Fruit fly (Drosophila melanogaster) whole organism, embryonic: ENCODE measurements around the gene pan.
"Not testable (repeated sequence)": the region's sequence is repeated elsewhere in the genome, so short reads cannot be mapped to it uniquely, and the experiment has no call there.

Experiments used
- ATbp ChIP-seq: fragments of 200-800 bp; sonication (Bioruptor generic); optimal IDR thresholded peaks from 2 replicates; lab custom pipeline; 2017; ENCODE audit warnings: missing biosample characterization, mild to moderate bottlenecking, missing genetic modification characterization, missing genetic modification reagents
- Adf1 ChIP-seq: fragments of 200-800 bp; sonication (Bioruptor generic); IDR thresholded peaks from 2 replicates; pipeline ENCODE4 v1.3.6; 2022; ENCODE audit warnings: missing biosample characterization, missing genetic modification characterization
- B-H2 ChIP-seq: fragments of 200-800 bp; sonication (Bioruptor generic); optimal IDR thresholded peaks from 2 replicates; lab custom pipeline; 2018; ENCODE audit warnings: missing biosample characterization, mild to moderate bottlenecking, missing genetic modification characterization
- BEAF-32 ChIP-seq: fragments of 200-800 bp; sonication (Bioruptor generic); optimal IDR thresholded peaks from 3 replicates; lab custom pipeline; 2017; ENCODE audit warnings: missing biosample characterization, missing genetic modification characterization, mild to moderate bottlenecking, moderate library complexity, missing genetic modification reagents
- CG1024 ChIP-seq: fragments of 200-800 bp; sonication (Bioruptor generic); IDR thresholded peaks from 2 replicates; pipeline ENCODE4 v1.3.6; 2022; ENCODE audit warnings: missing biosample characterization, missing genetic modification characterization
- CG10267 ChIP-seq: fragments of 200-800 bp; sonication (Bioruptor generic); optimal IDR thresholded peaks from 2 replicates; lab custom pipeline; 2018; ENCODE audit warnings: missing biosample characterization, mild to moderate bottlenecking, missing genetic modification characterization, moderate library complexity
- CG11456 ChIP-seq: fragments of 200-800 bp; sonication (Bioruptor generic); IDR thresholded peaks from 3 replicates; pipeline ENCODE4 v1.3.6; 2022; ENCODE audit warnings: missing biosample characterization, missing genetic modification characterization
- CG11723 ChIP-seq: fragments of 200-800 bp; sonication (Bioruptor generic); optimal IDR thresholded peaks from 2 replicates; lab custom pipeline; 2017; ENCODE audit warnings: missing biosample characterization, mild to moderate bottlenecking, missing genetic modification characterization
- CG12071 ChIP-seq: fragments of 200-800 bp; sonication (Bioruptor generic); optimal IDR thresholded peaks from 3 replicates; lab custom pipeline; 2018; ENCODE audit warnings: missing biosample characterization, mild to moderate bottlenecking, missing genetic modification characterization
- CG13624 ChIP-seq: fragments of 200-800 bp; sonication (Bioruptor generic); optimal IDR thresholded peaks from 2 replicates; lab custom pipeline; 2016; ENCODE audit warnings: missing biosample characterization, missing genetic modification characterization
- CG1647 ChIP-seq: fragments of 200-800 bp; sonication (Bioruptor generic); optimal IDR thresholded peaks from 3 replicates; lab custom pipeline; 2016; ENCODE audit warnings: missing biosample characterization, missing genetic modification characterization
- CG17359 ChIP-seq: fragments of 200-800 bp; sonication (Bioruptor generic); optimal IDR thresholded peaks from 3 replicates; lab custom pipeline; 2018; ENCODE audit warnings: missing biosample characterization, mild to moderate bottlenecking, missing genetic modification characterization, moderate library complexity
- CG1832 ChIP-seq: fragments of 200-800 bp; sonication (Bioruptor generic); optimal IDR thresholded peaks from 2 replicates; lab custom pipeline; 2017; ENCODE audit warnings: missing biosample characterization, mild to moderate bottlenecking, missing genetic modification characterization, inconsistent platforms
- CG2116 ChIP-seq: fragments of 200-800 bp; sonication (Bioruptor generic); optimal IDR thresholded peaks from 3 replicates; lab custom pipeline; 2018; ENCODE audit warnings: missing biosample characterization, mild to moderate bottlenecking, missing genetic modification characterization
- CG2875 ChIP-seq: fragments of 200-800 bp; sonication (Bioruptor generic); optimal IDR thresholded peaks from 2 replicates; lab custom pipeline; 2017; ENCODE audit warnings: missing biosample characterization, mild to moderate bottlenecking, missing genetic modification characterization, missing genetic modification reagents
- CG3065 ChIP-seq: fragments of 200-800 bp; sonication (Bioruptor generic); optimal IDR thresholded peaks from 2 replicates; lab custom pipeline; 2016; ENCODE audit warnings: missing biosample characterization, missing genetic modification characterization
- CG34376 ChIP-seq: fragments of 200-800 bp; sonication (Bioruptor generic); optimal IDR thresholded peaks from 2 replicates; lab custom pipeline; 2018; ENCODE audit warnings: missing biosample characterization, mild to moderate bottlenecking, missing genetic modification characterization
- CG4854 ChIP-seq: fragments of 200-800 bp; sonication (Bioruptor generic); optimal IDR thresholded peaks from 2 replicates; lab custom pipeline; 2016; ENCODE audit warnings: missing biosample characterization, missing genetic modification characterization, inconsistent platforms
- CG6791 ChIP-seq: fragments of 200-800 bp; sonication (Bioruptor generic); IDR thresholded peaks from 3 replicates; pipeline ENCODE4 v1.3.6; 2022; ENCODE audit warnings: missing biosample characterization, missing genetic modification characterization; ENCODE audit not compliant: partially characterized antibody
- CG9797 ChIP-seq: fragments of 200-800 bp; sonication (Bioruptor generic); optimal IDR thresholded peaks from 3 replicates; lab custom pipeline; 2018; ENCODE audit warnings: missing biosample characterization, mild to moderate bottlenecking, missing genetic modification characterization
- D ChIP-seq, 2 experiments: fragments of 200-800 bp in 1 of 2; fragments of >200 bp in 1 of 2; sonication (Bioruptor generic) in 1 of 2; optimal IDR thresholded peaks; 2 replicates in 1 of 2; 3 replicates in 1 of 2; lab custom pipeline; 2017; ENCODE audit warnings: mild to moderate bottlenecking in 1 of 2, missing biosample characterization in 1 of 2, missing genetic modification characterization in 1 of 2, missing genetic modification reagents in 1 of 2
- D19A ChIP-seq: fragments of 200-800 bp; optimal IDR thresholded peaks from 3 replicates; lab custom pipeline; 2019; ENCODE audit warnings: missing biosample characterization, mild to moderate bottlenecking, missing genetic modification characterization, moderate library complexity
- Fer1 ChIP-seq: fragments of 200-800 bp; sonication (Bioruptor generic); optimal IDR thresholded peaks from 2 replicates; lab custom pipeline; 2017; ENCODE audit warnings: missing biosample characterization, mild to moderate bottlenecking, missing genetic modification characterization
- Gsc ChIP-seq: fragments of 200-800 bp; sonication (Bioruptor generic); IDR thresholded peaks from 2 replicates; pipeline ENCODE4 v1.3.6; 2022; ENCODE audit warnings: missing biosample characterization, missing genetic modification characterization
- HLH4C ChIP-seq: fragments of 200-800 bp; sonication (Bioruptor generic); IDR thresholded peaks from 3 replicates; pipeline ENCODE4 v1.3.6; 2022; ENCODE audit warnings: missing biosample characterization, missing genetic modification characterization; ENCODE audit not compliant: partially characterized antibody
- MTF-1 ChIP-seq: fragments of 200-800 bp; sonication (Bioruptor generic); optimal IDR thresholded peaks from 2 replicates; lab custom pipeline; 2018; ENCODE audit warnings: missing biosample characterization, mild to moderate bottlenecking, missing genetic modification characterization, borderline replicate concordance
- Trl ChIP-seq, 3 experiments: fragments of >200 bp in 2 of 3; fragments of 200-800 bp in 1 of 3; sonication (Bioruptor generic) in 1 of 3; optimal IDR thresholded peaks; 2 replicates in 1 of 3; 3 replicates in 2 of 3; lab custom pipeline; 2016 to 2017; ENCODE audit warnings: missing biosample characterization in 1 of 3, missing genetic modification characterization in 1 of 3
- ash1 ChIP-seq: fragments of 200-800 bp; sonication (Bioruptor generic); optimal IDR thresholded peaks from 2 replicates; lab custom pipeline; 2018; ENCODE audit warnings: missing biosample characterization, mild to moderate bottlenecking, missing genetic modification characterization
- bab2 ChIP-seq: fragments of 200-800 bp; sonication (Bioruptor generic); optimal IDR thresholded peaks from 2 replicates; lab custom pipeline; 2016; ENCODE audit warnings: missing biosample characterization, missing genetic modification characterization
- bsh ChIP-seq, 2 experiments: fragments of 200-800 bp; sonication (Bioruptor generic); optimal IDR thresholded peaks; 2 replicates each; lab custom pipeline; 2017 to 2018; ENCODE audit warnings: mild to moderate bottlenecking in 2 of 2, missing biosample characterization in 2 of 2, missing genetic modification characterization in 2 of 2, moderate library complexity in 1 of 2
- btn ChIP-seq: fragments of 200-800 bp; sonication (Bioruptor generic); optimal IDR thresholded peaks from 2 replicates; lab custom pipeline; 2016; ENCODE audit warnings: missing biosample characterization, missing genetic modification characterization
- corto ChIP-seq: fragments of 200-800 bp; sonication (Bioruptor generic); optimal IDR thresholded peaks from 2 replicates; lab custom pipeline; 2016; ENCODE audit warnings: missing biosample characterization, mild to moderate bottlenecking, missing genetic modification characterization, moderate library complexity
- da ChIP-seq: fragments of 200-800 bp; sonication (Bioruptor generic); optimal IDR thresholded peaks from 2 replicates; lab custom pipeline; 2016; ENCODE audit warnings: missing biosample characterization, missing genetic modification characterization
- dm ChIP-seq: fragments of 200-800 bp; sonication (Bioruptor generic); optimal IDR thresholded peaks from 3 replicates; lab custom pipeline; 2016; ENCODE audit warnings: missing biosample characterization, missing genetic modification characterization
- ind ChIP-seq: fragments of 200-800 bp; sonication (Bioruptor generic); optimal IDR thresholded peaks from 3 replicates; lab custom pipeline; 2016; ENCODE audit warnings: missing biosample characterization, missing genetic modification characterization
- kni ChIP-seq: fragments of 200-800 bp; sonication (Bioruptor generic); optimal IDR thresholded peaks from 3 replicates; lab custom pipeline; 2017; ENCODE audit warnings: mild to moderate bottlenecking, missing biosample characterization, missing genetic modification reagents, missing genetic modification characterization
- lab ChIP-seq: fragments of 200-800 bp; sonication (Bioruptor generic); optimal IDR thresholded peaks from 3 replicates; lab custom pipeline; 2017; ENCODE audit warnings: missing biosample characterization, missing genetic modification characterization, mild to moderate bottlenecking, moderate library complexity, missing genetic modification reagents
- rib ChIP-seq: fragments of 200-800 bp; sonication (Bioruptor generic); IDR thresholded peaks from 2 replicates; pipeline ENCODE4 v1.3.6; 2022; ENCODE audit warnings: missing biosample characterization, missing genetic modification characterization
- row ChIP-seq: fragments of 200-800 bp; sonication (Bioruptor generic); IDR thresholded peaks from 3 replicates; pipeline ENCODE4 v1.3.6; 2022; ENCODE audit warnings: missing biosample characterization, missing genetic modification characterization
- run ChIP-seq: fragments of 200-800 bp; sonication (Bioruptor generic); optimal IDR thresholded peaks from 3 replicates; lab custom pipeline; 2018; ENCODE audit warnings: missing biosample characterization, mild to moderate bottlenecking, missing genetic modification characterization
- seq ChIP-seq: fragments of 200-800 bp; sonication (Bioruptor generic); IDR thresholded peaks from 2 replicates; pipeline ENCODE4 v1.3.6; 2022; ENCODE audit warnings: missing biosample characterization, missing genetic modification characterization
- slou ChIP-seq: fragments of 200-800 bp; sonication (Bioruptor generic); optimal IDR thresholded peaks from 3 replicates; lab custom pipeline; 2016; ENCODE audit warnings: missing biosample characterization, missing genetic modification characterization
- stwl ChIP-seq: fragments of 200-800 bp; sonication (Bioruptor generic); optimal IDR thresholded peaks from 3 replicates; lab custom pipeline; 2018; ENCODE audit warnings: missing biosample characterization, mild to moderate bottlenecking, missing genetic modification characterization, moderate library complexity
- trem ChIP-seq: fragments of 200-800 bp; optimal IDR thresholded peaks from 3 replicates; lab custom pipeline; 2019; ENCODE audit warnings: missing biosample characterization, mild to moderate bottlenecking, missing genetic modification characterization, moderate library complexity
- twi ChIP-seq: fragments of 200-800 bp; optimal IDR thresholded peaks from 2 replicates; lab custom pipeline; 2019; ENCODE audit warnings: missing biosample characterization, mild to moderate bottlenecking, missing genetic modification characterization, moderate library complexity

The pan gene

dm6 chr4:68949-69742, at the start of gene pan (continued):
- peak; percentile 35 for TF ChIP-seq corto
- no peak for TF ChIP-seq CG1647 (GFP tag; lab: Kevin White, UChicago)
- peak; percentile 94 for TF ChIP-seq CG34376 (GFP tag; lab: Kevin White, UChicago)
- no peak for TF ChIP-seq B-H2 (GFP tag; lab: Kevin White, UChicago)
- peak; percentile 68 for TF ChIP-seq stwl (tag; lab: Kevin White, UChicago)
- peak; percentile 77 for TF ChIP-seq trem
- TF ChIP-seq CG1832 (GFP tag; lab: Kevin White, UChicago), result no peak
- no peak for TF ChIP-seq lab (GFP tag; lab: Kevin White, UChicago)
- peak; percentile 6 for TF ChIP-seq CG11723 (GFP tag; lab: Kevin White, UChicago)
- peak; percentile 56 for TF ChIP-seq Fer1
- no peak for TF ChIP-seq CG11456
- peak; percentile 44 for TF ChIP-seq CG10267
- TF ChIP-seq Adf1 (GFP tag; lab: Robert Waterston, UW), result peak; percentile 27; the same call in 1 of the 2 replicates
- no peak for TF ChIP-seq slou (GFP tag; lab: Kevin White, UChicago)
- peak; percentile 96; the same call in 2 of the 3 replicates for TF ChIP-seq CG6791 (GFP tag; lab: Robert Waterston, UW)
- no peak for TF ChIP-seq D (optimal IDR thresholded peaks at IDR 0.05; lab: Kevin White, UChicago)
- TF ChIP-seq D (GFP tag; optimal IDR thresholded peaks at IDR 0.05; lab: Kevin White, UChicago), result no peak
- TF ChIP-seq Gsc (GFP tag; lab: Robert Waterston, UW), result no peak
- no peak for TF ChIP-seq da (GFP tag; lab: Kevin White, UChicago)
- peak; percentile 97 for TF ChIP-seq HLH4C
- TF ChIP-seq CG12071 (GFP tag; lab: Kevin White, UChicago), result no peak
- TF ChIP-seq MTF-1 (GFP tag; lab: Kevin White, UChicago), result no peak
- TF ChIP-seq ash1, result peak; percentile 20
- no peak for TF ChIP-seq seq (GFP tag; lab: Robert Waterston, UW)
- no peak for TF ChIP-seq ind (GFP tag; lab: Kevin White, UChicago)
- no peak for TF ChIP-seq CG2875 (GFP tag; lab: Kevin White, UChicago)

DNA sequence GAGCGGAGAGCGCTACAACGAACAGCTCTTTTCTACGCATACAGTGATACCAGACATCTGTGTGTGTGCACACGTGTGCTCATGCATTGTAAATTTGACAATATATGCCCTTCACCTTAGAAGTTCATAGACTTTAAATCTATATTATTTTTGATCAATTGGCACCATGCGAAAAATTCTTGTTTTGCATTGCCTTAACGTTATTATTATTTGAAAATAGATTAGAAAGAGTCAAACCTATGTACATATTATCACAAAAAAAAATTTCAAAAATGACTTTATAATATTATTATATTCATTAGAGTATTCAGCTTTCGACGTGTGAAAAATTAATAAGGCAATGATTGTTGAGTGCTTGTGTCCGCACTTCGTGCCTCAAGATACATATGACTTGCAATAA, 27.5 kb upstream of the pan start:
- TF ChIP-seq D19A (tag; lab: Kevin White, UChicago), result peak; percentile 95
- TF ChIP-seq row (GFP tag; lab: Robert Waterston, UW), result peak; percentile 66
- peak; percentile 25; the same call in 1 of the 3 replicates for TF ChIP-seq CG6791 (GFP tag; lab: Robert Waterston, UW)
- 0 out of 2 replicates have a peak, but pooled peaks have one; percentile 11 for TF ChIP-seq rib (GFP tag; lab: Robert Waterston, UW)
- peak in 1 of 2 experiments; percentile 22 for TF ChIP-seq Trl (optimal IDR thresholded peaks at IDR 0.05; lab: Kevin White, UChicago)
- TF ChIP-seq Trl (GFP tag; optimal IDR thresholded peaks at IDR 0.05; lab: Kevin White, UChicago), result not testable (repeated sequence)

- TF ChIP-seq ATbp (no peak), CG17359 (tag; lab: Kevin White, UChicago) (no peak), CG4854 (GFP tag; lab: Kevin White, UChicago) (no peak), CG3065 (GFP tag; lab: Kevin White, UChicago) (peak; percentile 33), twi (tag; lab: Kevin White, UChicago) (no peak), kni (GFP tag; lab: Kevin White, UChicago) (no peak), CG13624 (GFP tag; lab: Kevin White, UChicago) (no peak), D (optimal IDR thresholded peaks at IDR 0.05; lab: Kevin White, UChicago) (no peak), D (GFP tag; optimal IDR thresholded peaks at IDR 0.05; lab: Kevin White, UChicago) (no peak), CG2116 (GFP tag; lab: Kevin White, UChicago) (peak; percentile 5), bsh (GFP tag; optimal IDR thresholded peaks at IDR 0.05; lab: Kevin White, UChicago) (no peak), CG9797 (no peak), CG1024 (no peak), bab2 (GFP tag; lab: Kevin White, UChicago) (no peak), btn (GFP tag; lab: Kevin White, UChicago) (no peak), run (tag; lab: Kevin White, UChicago) (no peak), dm (GFP tag; lab: Kevin White, UChicago) (no peak), BEAF-32 (peak; percentile 30)
Measured at dm6 chr4:42352-42751, 26.8 kb upstream of the pan start.
